Fruit fly (Drosophila melanogaster) whole organism, pupa: ENCODE data around the gene CG4815.

Source experiments
- CG10348 ChIP-seq: fragments of 200-800 bp; sonication (Bioruptor generic); IDR thresholded peaks from 2 replicates; pipeline ENCODE4 v1.3.6; 2022; ENCODE audit warnings: missing biosample characterization, missing genetic modification characterization
- CG12605 ChIP-seq: fragments of 200-800 bp; sonication (Bioruptor generic); IDR thresholded peaks from 2 replicates; pipeline ENCODE4 v1.3.6; 2022; ENCODE audit warnings: missing biosample characterization, missing genetic modification characterization
- CG13204 ChIP-seq: fragments of 200-800 bp; sonication (Bioruptor generic); optimal IDR thresholded peaks from 2 replicates; lab custom pipeline; 2018; ENCODE audit warnings: missing biosample characterization, mild to moderate bottlenecking, missing genetic modification characterization, moderate library complexity
- CG14655 ChIP-seq: fragments of 200-800 bp; sonication (Bioruptor generic); optimal IDR thresholded peaks from 3 replicates; lab custom pipeline; 2017; ENCODE audit warnings: mild to moderate bottlenecking, missing biosample characterization, missing genetic modification reagents, missing genetic modification characterization
- CG15710 ChIP-seq: fragments of 200-800 bp; sonication (Bioruptor generic); optimal IDR thresholded peaks from 2 replicates; lab custom pipeline; 2018; ENCODE audit warnings: missing biosample characterization, mild to moderate bottlenecking, missing genetic modification characterization, moderate library complexity
- CG17806 ChIP-seq: fragments of 200-800 bp; sonication (Bioruptor generic); optimal IDR thresholded peaks from 2 replicates; lab custom pipeline; 2018; ENCODE audit warnings: missing biosample characterization, mild to moderate bottlenecking, missing genetic modification characterization, moderate library complexity
- CG32121 ChIP-seq: fragments of 200-800 bp; sonication (Bioruptor generic); IDR thresholded peaks from 2 replicates; pipeline ENCODE4 v1.3.6; 2022; ENCODE audit warnings: missing biosample characterization, missing genetic modification characterization
- CG34367 ChIP-seq: fragments of 200-800 bp; sonication (Bioruptor generic); optimal IDR thresholded peaks from 2 replicates; lab custom pipeline; 2018; ENCODE audit warnings: missing biosample characterization, mild to moderate bottlenecking, missing genetic modification characterization
- CG4496 ChIP-seq: fragments of 200-800 bp; sonication (Bioruptor generic); IDR thresholded peaks from 3 replicates; pipeline ENCODE4 v1.3.6; 2022; ENCODE audit warnings: missing biosample characterization, missing genetic modification characterization
- CG8159 ChIP-seq: fragments of 200-800 bp; sonication (Bioruptor generic); optimal IDR thresholded peaks from 3 replicates; lab custom pipeline; 2018; ENCODE audit warnings: missing biosample characterization, mild to moderate bottlenecking, missing genetic modification characterization, moderate library complexity
- CG8301 ChIP-seq: fragments of 200-800 bp; sonication (Bioruptor generic); optimal IDR thresholded peaks from 2 replicates; lab custom pipeline; 2018; ENCODE audit warnings: missing biosample characterization, mild to moderate bottlenecking, missing genetic modification characterization
- CG9948 ChIP-seq: fragments of 200-800 bp; sonication (Bioruptor generic); optimal IDR thresholded peaks from 2 replicates; lab custom pipeline; 2018; ENCODE audit warnings: missing biosample characterization, mild to moderate bottlenecking, missing genetic modification characterization, moderate library complexity
- D1 ChIP-seq: fragments of 200-800 bp; sonication (Bioruptor generic); optimal IDR thresholded peaks from 2 replicates; lab custom pipeline; 2018; ENCODE audit warnings: missing biosample characterization, mild to moderate bottlenecking, missing genetic modification characterization, moderate library complexity
- EcR ChIP-seq: fragments of 200-800 bp; sonication (Bioruptor generic); optimal IDR thresholded peaks from 3 replicates; lab custom pipeline; 2019; ENCODE audit warnings: missing biosample characterization, missing genetic modification characterization, mild to moderate bottlenecking, moderate library complexity, missing genetic modification reagents
- Ets98B ChIP-seq: fragments of 200-800 bp; sonication (Bioruptor generic); IDR thresholded peaks from 2 replicates; pipeline ENCODE4 v1.3.6; 2022; ENCODE audit warnings: missing biosample characterization, missing genetic modification characterization
- Pif1A ChIP-seq: fragments of 200-800 bp; sonication (Bioruptor generic); optimal IDR thresholded peaks from 3 replicates; lab custom pipeline; 2016; ENCODE audit warnings: missing biosample characterization, missing genetic modification characterization
- Pif1B ChIP-seq: fragments of 200-800 bp; sonication (Bioruptor generic); optimal IDR thresholded peaks from 3 replicates; lab custom pipeline; 2016; ENCODE audit warnings: missing biosample characterization, missing genetic modification characterization
- Snoo ChIP-seq: fragments of 200-800 bp; sonication (Bioruptor generic); optimal IDR thresholded peaks from 3 replicates; lab custom pipeline; 2017; ENCODE audit warnings: missing biosample characterization, mild to moderate bottlenecking, missing genetic modification characterization, inconsistent platforms
- fd96Ca ChIP-seq: fragments of 200-800 bp; sonication (Bioruptor generic); IDR thresholded peaks from 3 replicates; pipeline ENCODE4 v1.3.6; 2022; ENCODE audit warnings: missing biosample characterization, missing genetic modification characterization
- gl ChIP-seq: fragments of 200-800 bp; sonication (Bioruptor generic); optimal IDR thresholded peaks from 2 replicates; lab custom pipeline; 2018; ENCODE audit warnings: missing biosample characterization, mild to moderate bottlenecking, missing genetic modification characterization
- rn ChIP-seq: fragments of 200-800 bp; sonication (Bioruptor generic); IDR thresholded peaks from 2 replicates; pipeline ENCODE4 v1.3.6; 2022; ENCODE audit warnings: missing biosample characterization, missing genetic modification characterization

The CG4815 gene

dm6 chr3R:28015028-28015427, 24.5 kb upstream of the CG4815 start:
- no peak for TF ChIP-seq fd96Ca (GFP tag; lab: Robert Waterston, UW)
- no peak for TF ChIP-seq CG4496 (GFP tag; lab: Robert Waterston, UW)
- TF ChIP-seq CG9948, result no peak
- TF ChIP-seq Snoo (tag; lab: Kevin White, UChicago), result no peak
- no peak for TF ChIP-seq CG8301 (tag; lab: Kevin White, UChicago)
- TF ChIP-seq D1, result no peak
- TF ChIP-seq EcR (GFP tag; lab: Kevin White, UChicago), result no peak
- no peak for TF ChIP-seq CG14655
- TF ChIP-seq CG17806, result no peak
- TF ChIP-seq Pif1A (GFP tag; lab: Kevin White, UChicago), result no peak
- TF ChIP-seq CG32121 (GFP tag; lab: Robert Waterston, UW), result no peak

DNA sequence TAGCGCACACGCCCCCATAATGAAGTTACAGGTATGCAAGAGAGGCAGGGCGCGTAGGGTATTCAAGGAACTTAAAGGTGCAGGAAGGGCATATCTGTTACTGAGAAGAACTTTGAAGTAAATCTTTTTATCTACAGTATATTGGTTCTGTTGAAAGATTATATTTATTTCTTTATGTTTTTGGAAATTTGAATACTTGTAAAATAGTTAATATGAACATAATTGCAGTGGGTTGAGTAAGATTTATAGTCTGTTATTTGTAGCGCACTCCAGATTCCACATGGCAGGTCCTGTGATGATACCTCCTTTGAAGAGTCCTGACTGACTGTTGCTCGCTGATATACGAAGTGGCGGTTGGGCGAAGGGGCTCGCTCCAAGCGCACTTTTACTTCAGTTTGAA, 13.5 kb upstream of the CG4815 start:
- TF ChIP-seq Ets98B (GFP tag; lab: Robert Waterston, UW) (no peak), CG14655 (no peak), Snoo (tag; lab: Kevin White, UChicago) (no peak), CG32121 (GFP tag; lab: Robert Waterston, UW) (no peak), CG8159 (peak; percentile 7)

- TF ChIP-seq Snoo (tag; lab: Kevin White, UChicago), result no peak
- TF ChIP-seq EcR (GFP tag; lab: Kevin White, UChicago), result no peak
- TF ChIP-seq fd96Ca (GFP tag; lab: Robert Waterston, UW), result peak; percentile 74
- peak; percentile 70 for TF ChIP-seq CG32121 (GFP tag; lab: Robert Waterston, UW)
- TF ChIP-seq CG8301 (tag; lab: Kevin White, UChicago), result peak; percentile 52
- peak; percentile 76 for TF ChIP-seq CG14655
- TF ChIP-seq rn, result 0 out of 2 replicates have a peak, but pooled peaks have one; percentile 33
- no peak for TF ChIP-seq D1
- TF ChIP-seq gl (tag; lab: Kevin White, UChicago), result no peak
- no peak for TF ChIP-seq CG12605 (GFP tag; lab: Robert Waterston, UW)
- peak; percentile 24 for TF ChIP-seq CG34367 (tag; lab: Kevin White, UChicago)
- peak; percentile 38 for TF ChIP-seq CG8159
- TF ChIP-seq CG15710 (tag; lab: Kevin White, UChicago), result no peak
- TF ChIP-seq Pif1B (GFP tag; lab: Kevin White, UChicago), result no peak
- peak; percentile 61; the same call in 2 of the 3 replicates for TF ChIP-seq CG4496 (GFP tag; lab: Robert Waterston, UW)
- TF ChIP-seq CG10348 (GFP tag; lab: Robert Waterston, UW), result peak; percentile 50; the same call in 1 of the 2 replicates
- TF ChIP-seq CG9948, result peak; percentile 33
- peak; percentile 57 for TF ChIP-seq Ets98B (GFP tag; lab: Robert Waterston, UW)
- no peak for TF ChIP-seq Pif1A (GFP tag; lab: Kevin White, UChicago)
- TF ChIP-seq CG13204 (GFP tag; lab: Kevin White, UChicago), result no peak
- peak; percentile 9 for TF ChIP-seq CG17806
Measured at dm6 chr3R:27988647-27989430, 1.7 kb downstream of the CG4815 start.

DNA sequence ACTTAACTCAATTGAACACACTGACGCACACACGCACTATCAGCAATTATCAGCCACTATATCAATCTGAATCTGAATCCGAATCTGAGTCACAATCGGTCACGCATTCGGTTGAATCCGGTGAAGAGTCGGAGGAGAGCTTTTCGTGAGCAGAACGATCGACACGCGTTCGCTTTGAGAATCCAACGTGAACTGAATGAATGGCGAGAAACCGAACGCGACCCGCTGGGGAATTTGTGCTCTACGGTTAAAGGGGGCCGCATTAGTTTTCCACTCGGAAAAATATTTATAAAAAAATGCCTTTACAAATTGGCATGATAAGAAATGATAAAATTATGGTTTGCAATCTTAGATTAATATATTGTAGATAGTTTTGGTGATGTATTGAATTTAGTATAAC, 2.4 kb downstream of the CG4815 start, which contains the start of gene betaTub97EF:
Gene betaTub97EF, minus strand, starts transcription at position 196 of the 400 bp plus-strand sequence.
- TF ChIP-seq gl (tag; lab: Kevin White, UChicago), result no peak
- TF ChIP-seq CG4496 (GFP tag; lab: Robert Waterston, UW), result peak; percentile 76
- TF ChIP-seq CG9948, result no peak
- no peak for TF ChIP-seq D1
- TF ChIP-seq CG13204 (GFP tag; lab: Kevin White, UChicago), result no peak
- TF ChIP-seq Pif1B (GFP tag; lab: Kevin White, UChicago), result no peak
- no peak for TF ChIP-seq rn
- TF ChIP-seq CG17806, result no peak
- TF ChIP-seq Pif1A (GFP tag; lab: Kevin White, UChicago), result no peak
- TF ChIP-seq fd96Ca (GFP tag; lab: Robert Waterston, UW), result no peak
- TF ChIP-seq Snoo (tag; lab: Kevin White, UChicago), result no peak
- peak; percentile 51 for TF ChIP-seq CG12605 (GFP tag; lab: Robert Waterston, UW)
- TF ChIP-seq CG14655, result no peak
- no peak; the same call in 1 of the 2 replicates for TF ChIP-seq Ets98B (GFP tag; lab: Robert Waterston, UW)
- TF ChIP-seq CG34367 (tag; lab: Kevin White, UChicago), result no peak
- peak; percentile 45 for TF ChIP-seq CG32121 (GFP tag; lab: Robert Waterston, UW)
- TF ChIP-seq CG8159, result no peak
- TF ChIP-seq CG15710 (tag; lab: Kevin White, UChicago), result peak; percentile 12
- TF ChIP-seq EcR (GFP tag; lab: Kevin White, UChicago), result no peak

DNA sequence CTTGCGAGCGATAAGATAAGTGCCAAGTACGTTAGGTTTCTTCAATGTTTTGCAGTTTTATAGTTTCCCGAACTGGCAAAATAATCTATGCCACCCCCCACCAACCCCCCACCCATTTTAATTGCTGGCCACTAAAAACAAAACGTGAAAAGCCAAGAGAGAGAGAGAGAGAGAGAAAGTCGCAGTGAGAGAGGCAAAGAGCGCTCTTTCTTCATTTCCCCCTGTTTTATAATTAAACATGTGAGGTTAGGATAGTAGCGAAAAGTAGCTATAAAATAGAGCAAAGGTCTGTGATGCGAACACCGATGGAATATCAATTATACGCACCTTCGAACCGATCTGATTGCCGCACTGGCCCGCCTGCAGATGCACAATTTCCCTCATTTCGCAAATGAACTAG, 2.8 kb downstream of the CG4815 start:
- TF ChIP-seq CG8301 (tag; lab: Kevin White, UChicago), result no peak
- no peak for TF ChIP-seq D1

DNA sequence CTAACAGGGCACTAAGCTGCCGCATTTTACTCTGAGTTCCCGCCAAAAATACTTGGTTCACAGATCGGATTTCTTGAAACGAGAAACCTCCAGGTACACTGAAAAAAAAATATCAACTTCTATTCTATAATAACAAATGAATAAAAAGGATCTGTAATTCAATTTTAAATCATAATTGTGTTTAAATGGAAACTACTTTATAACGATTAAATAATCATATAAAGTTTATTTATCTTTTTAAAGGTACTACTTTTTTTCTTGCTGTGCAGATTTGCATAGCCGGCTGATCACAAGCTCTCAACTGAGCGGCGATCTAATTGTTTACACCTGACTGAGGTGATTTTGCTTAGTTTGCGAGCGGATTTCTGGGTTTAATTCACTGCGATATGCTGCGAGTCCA, 3.2 kb downstream of the CG4815 start:
- peak; percentile 67; the same call in 1 of the 2 replicates for TF ChIP-seq CG32121 (GFP tag; lab: Robert Waterston, UW)
- TF ChIP-seq CG10348 (GFP tag; lab: Robert Waterston, UW), result no peak
- TF ChIP-seq D1, result no peak
- TF ChIP-seq CG17806, result no peak
- TF ChIP-seq CG15710 (tag; lab: Kevin White, UChicago), result peak; percentile 47
- TF ChIP-seq CG4496 (GFP tag; lab: Robert Waterston, UW), result peak; percentile 59; the same call in 2 of the 3 replicates
- peak; percentile 65 for TF ChIP-seq CG14655
- no peak for TF ChIP-seq Snoo (tag; lab: Kevin White, UChicago)
- no peak for TF ChIP-seq Pif1A (GFP tag; lab: Kevin White, UChicago)
- peak; percentile 66 for TF ChIP-seq CG12605 (GFP tag; lab: Robert Waterston, UW)
- peak; percentile 69 for TF ChIP-seq CG8301 (tag; lab: Kevin White, UChicago)
- peak; percentile 20 for TF ChIP-seq CG34367 (tag; lab: Kevin White, UChicago)
- peak; percentile 46; the same call in 1 of the 2 replicates for TF ChIP-seq rn
- no peak for TF ChIP-seq gl (tag; lab: Kevin White, UChicago)
- TF ChIP-seq Ets98B (GFP tag; lab: Robert Waterston, UW), result peak; percentile 43; the same call in 1 of the 2 replicates
- no peak for TF ChIP-seq CG9948
- no peak for TF ChIP-seq EcR (GFP tag; lab: Kevin White, UChicago)
- TF ChIP-seq fd96Ca (GFP tag; lab: Robert Waterston, UW), result no peak
- no peak for TF ChIP-seq CG13204 (GFP tag; lab: Kevin White, UChicago)
- TF ChIP-seq CG8159, result peak; percentile 52
- no peak for TF ChIP-seq Pif1B (GFP tag; lab: Kevin White, UChicago)
